Fruit fly (Drosophila melanogaster) Kc167 (cell line): ENCODE results near the gene PolD3.

ENCODE experiments used
- Myc ChIP-seq: fragments of >200 bp; optimal IDR thresholded peaks from 2 replicates; lab custom pipeline; 2017; ENCODE audit warnings: missing external identifiers
- Sin3A ChIP-seq: fragments of >200 bp; optimal IDR thresholded peaks from 2 replicates; lab custom pipeline; 2018; ENCODE audit warnings: missing external identifiers
- h ChIP-seq: fragments of >200 bp; optimal IDR thresholded peaks from 3 replicates; lab custom pipeline; 2018; ENCODE audit warnings: missing external identifiers
- insv ChIP-seq: fragments of >200 bp; optimal IDR thresholded peaks from 3 replicates; lab custom pipeline; 2018; ENCODE audit warnings: missing external identifiers
- psq ChIP-seq: fragments of >200 bp; optimal IDR thresholded peaks from 2 replicates; lab custom pipeline; 2017; ENCODE audit warnings: missing external identifiers
- ttk ChIP-seq: sonication (Bioruptor generic); optimal IDR thresholded peaks from 2 replicates; lab custom pipeline; 2017; ENCODE audit warnings: missing external identifiers

Gene PolD3

dm6 chr2L:15271336-15271735, 15.2 kb upstream of the PolD3 start:
- no peak for TF ChIP-seq h (lab: Kevin White, UChicago)
- no peak for TF ChIP-seq ttk (lab: Kevin White, UChicago)
- no peak for TF ChIP-seq Myc (lab: Kevin White, UChicago)
- no peak for TF ChIP-seq Sin3A (lab: Kevin White, UChicago)
- no peak for TF ChIP-seq psq
- TF ChIP-seq insv (lab: Kevin White, UChicago): no peak

dm6 chr2L:15264483-15264987, 8.4 kb upstream of the PolD3 start, which contains the start of gene yuri:
Gene yuri (minus strand): TSS chr2L:15264692.
- TF ChIP-seq h (lab: Kevin White, UChicago) (no peak), ttk (lab: Kevin White, UChicago) (no peak)

- TF ChIP-seq Myc (lab: Kevin White, UChicago): no peak
- no peak for TF ChIP-seq Sin3A (lab: Kevin White, UChicago)
- no peak for TF ChIP-seq psq
- TF ChIP-seq insv (lab: Kevin White, UChicago): no peak
- TF ChIP-seq h (lab: Kevin White, UChicago): no peak
- no peak for TF ChIP-seq ttk (lab: Kevin White, UChicago)
Observed at dm6 chr2L:15254229-15254861, 1.8 kb downstream of the PolD3 start.

dm6 chr2L:15249682-15250081, 6.4 kb downstream of the PolD3 start:
- TF ChIP-seq ttk (lab: Kevin White, UChicago) (no peak), Myc (lab: Kevin White, UChicago) (no peak)

- TF ChIP-seq Sin3A (lab: Kevin White, UChicago) (no peak), ttk (lab: Kevin White, UChicago) (no peak), insv (lab: Kevin White, UChicago) (no peak), psq (no peak), h (lab: Kevin White, UChicago) (no peak), Myc (lab: Kevin White, UChicago) (no peak)
Observed at dm6 chr2L:15249006-15249513, 7.0 kb downstream of the PolD3 start.

dm6 chr2L:15248163-15249005, 7.7 kb downstream of the PolD3 start, which contains the start of gene dao:
Gene dao (plus strand): TSS chr2L:15248879.
- TF ChIP-seq ttk (lab: Kevin White, UChicago) (no peak), Sin3A (lab: Kevin White, UChicago) (no peak), psq (no peak), Myc (lab: Kevin White, UChicago) (no peak), insv (lab: Kevin White, UChicago) (no peak), h (lab: Kevin White, UChicago) (no peak)

dm6 chr2L:15247614-15248013, 8.5 kb downstream of the PolD3 start, which contains the start of gene ZnT35C:
Gene ZnT35C (minus strand): TSS chr2L:15247714.
- TF ChIP-seq insv (lab: Kevin White, UChicago): no peak
- no peak for TF ChIP-seq ttk (lab: Kevin White, UChicago)
- no peak for TF ChIP-seq h (lab: Kevin White, UChicago)
- no peak for TF ChIP-seq Myc (lab: Kevin White, UChicago)
- no peak for TF ChIP-seq psq
- no peak for TF ChIP-seq Sin3A (lab: Kevin White, UChicago)

dm6 chr2L:15244708-15245107, 11.4 kb downstream of the PolD3 start:
- TF ChIP-seq h (lab: Kevin White, UChicago) (no peak), psq (no peak), Myc (lab: Kevin White, UChicago) (no peak), ttk (lab: Kevin White, UChicago) (no peak), Sin3A (lab: Kevin White, UChicago) (no peak), insv (lab: Kevin White, UChicago) (no peak)

dm6 chr2L:15243413-15243812, 12.7 kb downstream of the PolD3 start:
- no peak for TF ChIP-seq h (lab: Kevin White, UChicago)
- TF ChIP-seq psq: no peak
- no peak for TF ChIP-seq Sin3A (lab: Kevin White, UChicago)
- TF ChIP-seq Myc (lab: Kevin White, UChicago): no peak
- no peak for TF ChIP-seq ttk (lab: Kevin White, UChicago)
- TF ChIP-seq insv (lab: Kevin White, UChicago): no peak

dm6 chr2L:15214922-15215321, 41.2 kb downstream of the PolD3 start, which contains the start of gene CG43230:
Gene CG43230 (plus strand): TSS chr2L:15215222.
- TF ChIP-seq ttk (lab: Kevin White, UChicago): no peak
- no peak for TF ChIP-seq h (lab: Kevin White, UChicago)
- TF ChIP-seq psq: no peak
- TF ChIP-seq insv (lab: Kevin White, UChicago): no peak
- TF ChIP-seq Myc (lab: Kevin White, UChicago): no peak
- TF ChIP-seq Sin3A (lab: Kevin White, UChicago): no peak

- TF ChIP-seq psq: no peak
- TF ChIP-seq insv (lab: Kevin White, UChicago): no peak
- TF ChIP-seq ttk (lab: Kevin White, UChicago): no peak
- no peak for TF ChIP-seq h (lab: Kevin White, UChicago)
- no peak for TF ChIP-seq Sin3A (lab: Kevin White, UChicago)
- TF ChIP-seq Myc (lab: Kevin White, UChicago): no peak
Observed at dm6 chr2L:15211489-15211888, 44.6 kb downstream of the PolD3 start.
